Fruit fly (Drosophila melanogaster): ENCODE results near the gene Ddx56.

The Ddx56 gene

DNA sequence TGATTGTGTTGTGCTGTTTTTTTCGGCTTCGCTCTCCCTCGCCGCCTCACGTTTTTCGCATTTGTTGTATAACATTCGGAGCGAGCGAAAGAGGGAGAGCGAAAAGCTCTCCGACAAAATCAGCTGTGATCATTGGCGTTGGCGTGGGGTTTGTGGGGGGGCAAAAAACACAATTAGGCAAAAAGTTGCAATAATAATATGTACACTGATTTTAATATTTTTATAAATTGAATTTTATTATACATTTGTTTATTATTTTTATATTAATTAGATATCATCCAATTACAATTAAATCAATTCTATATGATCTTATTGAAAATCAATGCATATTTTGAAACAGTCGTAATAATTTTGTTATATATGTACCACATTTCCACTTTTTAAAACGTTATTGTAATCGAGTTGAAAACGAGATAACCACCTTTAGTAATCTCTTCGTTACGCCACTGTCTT lies 12.1 kb downstream of the Ddx56 start (continued):
- TF ChIP-seq Hmr (GFP tag; optimal IDR thresholded peaks at IDR 0.05) (peak; percentile 60), Pdp1 (GFP tag; optimal IDR thresholded peaks at IDR 0.05) (peak in 1 of 2 experiments; percentile 99), CG4617 (GFP tag; optimal IDR thresholded peaks at IDR 0.05; ENCODE audit: borderline replicate concordance) (no peak), stc (GFP tag; IDR thresholded peaks at IDR 0.05) (no peak), CG12219 (GFP tag; optimal IDR thresholded peaks at IDR 0.05) (no peak), CG1233 (GFP tag; optimal IDR thresholded peaks at IDR 0.05) (peak; percentile 27), CG10209 (GFP tag; optimal IDR thresholded peaks at IDR 0.05) (peak; percentile 39), CG4282 (GFP tag; optimal IDR thresholded peaks at IDR 0.05) (no peak), CG16863 (GFP tag; optimal IDR thresholded peaks at IDR 0.05) (no peak), HmgD (GFP tag; optimal IDR thresholded peaks at IDR 0.05) (no peak), CG12391 (tag; optimal IDR thresholded peaks at IDR 0.05) (peak; percentile 37), jigr1 (GFP tag; IDR thresholded peaks at IDR 0.05) (no peak), HLHmδ (GFP tag; optimal IDR thresholded peaks at IDR 0.05) (no peak), CG6854 (GFP tag; optimal IDR thresholded peaks at IDR 0.05) (peak; percentile 2), CG2889 (GFP tag; IDR thresholded peaks at IDR 0.05) (no peak), CG10267 (tag; optimal IDR thresholded peaks at IDR 0.05) (peak; percentile 19), corto (GFP tag; optimal IDR thresholded peaks at IDR 0.05) (no peak), tap (tag; optimal IDR thresholded peaks at IDR 0.05) (peak; percentile 3), Fer2 (tag; optimal IDR thresholded peaks at IDR 0.05) (no peak), ato (GFP tag; IDR thresholded peaks at IDR 0.05; ENCODE audit: partially characterized antibody) (no peak), NFAT (GFP tag; IDR thresholded peaks at IDR 0.05) (0 out of 2 replicates have a peak, but pooled peaks have one; percentile 41), slp2 (GFP tag; optimal IDR thresholded peaks at IDR 0.05) (no peak), Dek (tag; optimal IDR thresholded peaks at IDR 0.05) (peak; percentile 52), so (GFP tag; IDR thresholded peaks at IDR 0.05) (0 out of 3 replicates have a peak, but pooled peaks have one; percentile 41), YL-1 (GFP tag; optimal IDR thresholded peaks at IDR 0.05) (peak; percentile 8), CG18599 (GFP tag; optimal IDR thresholded peaks at IDR 0.05) (peak; percentile 70), zfh1 (GFP tag; IDR thresholded peaks at IDR 0.05) (no peak), shn (GFP tag; optimal IDR thresholded peaks at IDR 0.05) (no peak), p53 (GFP tag; optimal IDR thresholded peaks at IDR 0.05) (no peak), Max (GFP tag; optimal IDR thresholded peaks at IDR 0.05) (no peak), CG10979 (tag; optimal IDR thresholded peaks at IDR 0.05) (peak; percentile 24), NK7.1 (GFP tag; optimal IDR thresholded peaks at IDR 0.05) (no peak), CG8359 (GFP tag; optimal IDR thresholded peaks at IDR 0.05; ENCODE audit: borderline replicate concordance) (no peak), Six4 (GFP tag; optimal IDR thresholded peaks at IDR 0.05) (no peak), NC2α (GFP tag; optimal IDR thresholded peaks at IDR 0.05) (no peak), Atf3 (GFP tag; optimal IDR thresholded peaks at IDR 0.05) (no peak), Bdp1 (GFP tag; optimal IDR thresholded peaks at IDR 0.05) (no peak), inv (GFP tag; IDR thresholded peaks at IDR 0.05; ENCODE audit: partially characterized antibody) (no peak), nmo (GFP tag; optimal IDR thresholded peaks at IDR 0.05) (peak; percentile 42), sna (GFP tag; IDR thresholded peaks at IDR 0.05; ENCODE audit: partially characterized antibody) (no peak), E2f1 (GFP tag; IDR thresholded peaks at IDR 0.05) (no peak), tna (GFP tag; IDR thresholded peaks at IDR 0.05; ENCODE audit: partially characterized antibody) (no peak), CG3281 (GFP tag; optimal IDR thresholded peaks at IDR 0.05) (peak; percentile 61), CG6765 (GFP tag; optimal IDR thresholded peaks at IDR 0.05) (no peak), nau (GFP tag; optimal IDR thresholded peaks at IDR 0.05) (no peak), lola (GFP tag; optimal IDR thresholded peaks at IDR 0.05) (no peak), Stat92E (GFP tag; optimal IDR thresholded peaks at IDR 0.05) (no peak), cwo (GFP tag; optimal IDR thresholded peaks at IDR 0.05) (peak; percentile 49), CG43689 (GFP tag; IDR thresholded peaks at IDR 0.05) (no peak)
